Fruit fly (Drosophila melanogaster) Kc167 (cell line): ENCODE data around the gene Pex16.

ENCODE experiments used
- Myc ChIP-seq: fragments of >200 bp; optimal IDR thresholded peaks from 2 replicates; lab custom pipeline; 2017; ENCODE audit warnings: missing external identifiers
- h ChIP-seq: fragments of >200 bp; optimal IDR thresholded peaks from 3 replicates; lab custom pipeline; 2018; ENCODE audit warnings: missing external identifiers
- insv ChIP-seq: fragments of >200 bp; optimal IDR thresholded peaks from 3 replicates; lab custom pipeline; 2018; ENCODE audit warnings: missing external identifiers

DNA sequence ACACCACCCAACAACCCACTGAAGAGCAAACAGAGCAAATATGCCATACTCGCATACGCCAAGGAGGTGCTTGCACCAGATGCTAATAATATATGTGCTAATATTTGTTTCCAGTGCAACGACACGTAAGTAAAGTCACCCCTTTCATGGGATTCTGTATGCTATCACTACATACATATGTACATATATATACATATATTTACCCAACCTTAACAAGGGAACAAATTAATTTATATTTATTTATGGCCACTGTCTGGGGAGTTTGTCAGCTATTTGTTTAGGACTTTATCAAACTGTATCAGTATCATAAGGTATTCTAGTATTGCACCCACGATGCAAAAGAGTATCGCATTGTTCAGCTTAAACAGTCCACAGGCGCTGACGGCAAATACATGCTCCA is 40.7 kb downstream of the Pex16 start:
- TF ChIP-seq h (lab: Kevin White, UChicago): no peak
- TF ChIP-seq insv (lab: Kevin White, UChicago): no peak
- no peak for TF ChIP-seq Myc
